Worm (Caenorhabditis elegans) whole organism, midembryonic: Measurements from ENCODE around the gene copb-1.
"Not testable (repeated sequence)": the region's sequence is repeated elsewhere in the genome, so short reads cannot be mapped to it uniquely, and the experiment has no call there.

Source experiments
- T22C8.4 ChIP-seq: fragments of 200-800 bp; sonication (Bioruptor generic); IDR thresholded peaks from 2 replicates; pipeline ENCODE4 v1.3.6; 2022; ENCODE audit warnings: missing genetic modification characterization, missing compliant biosample characterization
- flt-1 ChIP-seq: fragments of 200-800 bp; sonication (Bioruptor generic); IDR thresholded peaks from 2 replicates; pipeline ENCODE4 v1.3.6; 2022; ENCODE audit warnings: missing genetic modification characterization, missing compliant biosample characterization
- klf-2 ChIP-seq: fragments of 200-800 bp; sonication (Bioruptor generic); conservative IDR thresholded peaks from 2 replicates; pipeline ENCODE4 v1.3.6; 2022; ENCODE audit warnings: missing genetic modification reagents, missing genetic modification characterization, missing compliant biosample characterization
- tab-1 ChIP-seq: fragments of 200-800 bp; sonication (Bioruptor generic); IDR thresholded peaks from 2 replicates; pipeline ENCODE4 v1.3.6; 2022; ENCODE audit warnings: missing genetic modification characterization, missing compliant biosample characterization
- ztf-29 ChIP-seq: fragments of 200-800 bp; sonication (Bioruptor generic); IDR thresholded peaks from 2 replicates; pipeline ENCODE4 v1.3.6; 2022; ENCODE audit warnings: missing genetic modification reagents, missing genetic modification characterization, missing compliant biosample characterization

DNA sequence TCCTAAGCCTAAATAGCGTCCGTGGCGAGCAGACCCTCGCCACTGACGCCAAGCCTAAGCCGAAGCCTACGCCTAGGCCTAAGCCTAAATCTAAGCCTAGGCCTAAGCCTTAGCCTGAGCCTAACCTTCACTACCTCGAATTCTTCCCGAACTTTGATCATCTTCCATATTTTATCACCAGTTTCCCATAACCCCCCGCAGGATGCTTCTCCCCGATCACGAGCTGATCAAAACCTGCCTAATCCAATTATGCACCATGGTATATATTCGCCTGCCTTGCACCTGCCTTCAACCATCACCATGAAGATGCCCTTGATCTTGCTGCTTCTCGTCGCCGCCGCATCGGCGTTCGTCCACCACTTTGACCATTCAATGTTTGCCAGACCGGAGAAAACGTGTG, 48.1 kb downstream of the copb-1 start, which contains the start of gene ins-31:
- TF ChIP-seq ztf-29, flt-1, klf-2, tab-1, T22C8.4: not testable (repeated sequence)
